Fruit fly (Drosophila melanogaster) whole organism, pupa: ENCODE results near the gene CG43179.
A peak's percentile ranks its signal among the peaks of the same experiment; 100 is the strongest.

Experiments used
- CG10348 ChIP-seq: fragments of 200-800 bp; sonication (Bioruptor generic); IDR thresholded peaks from 2 replicates; pipeline ENCODE4 v1.3.6; 2022; ENCODE audit warnings: missing biosample characterization, missing genetic modification characterization
- CG12605 ChIP-seq: fragments of 200-800 bp; sonication (Bioruptor generic); IDR thresholded peaks from 2 replicates; pipeline ENCODE4 v1.3.6; 2022; ENCODE audit warnings: missing biosample characterization, missing genetic modification characterization
- CG13204 ChIP-seq: fragments of 200-800 bp; sonication (Bioruptor generic); optimal IDR thresholded peaks from 2 replicates; lab custom pipeline; 2018; ENCODE audit warnings: missing biosample characterization, mild to moderate bottlenecking, missing genetic modification characterization, moderate library complexity
- CG14655 ChIP-seq: fragments of 200-800 bp; sonication (Bioruptor generic); optimal IDR thresholded peaks from 3 replicates; lab custom pipeline; 2017; ENCODE audit warnings: mild to moderate bottlenecking, missing biosample characterization, missing genetic modification reagents, missing genetic modification characterization
- CG15710 ChIP-seq: fragments of 200-800 bp; sonication (Bioruptor generic); optimal IDR thresholded peaks from 2 replicates; lab custom pipeline; 2018; ENCODE audit warnings: missing biosample characterization, mild to moderate bottlenecking, missing genetic modification characterization, moderate library complexity
- CG17806 ChIP-seq: fragments of 200-800 bp; sonication (Bioruptor generic); optimal IDR thresholded peaks from 2 replicates; lab custom pipeline; 2018; ENCODE audit warnings: missing biosample characterization, mild to moderate bottlenecking, missing genetic modification characterization, moderate library complexity
- CG32121 ChIP-seq: fragments of 200-800 bp; sonication (Bioruptor generic); IDR thresholded peaks from 2 replicates; pipeline ENCODE4 v1.3.6; 2022; ENCODE audit warnings: missing biosample characterization, missing genetic modification characterization
- CG34367 ChIP-seq: fragments of 200-800 bp; sonication (Bioruptor generic); optimal IDR thresholded peaks from 2 replicates; lab custom pipeline; 2018; ENCODE audit warnings: missing biosample characterization, mild to moderate bottlenecking, missing genetic modification characterization
- CG4496 ChIP-seq: fragments of 200-800 bp; sonication (Bioruptor generic); IDR thresholded peaks from 3 replicates; pipeline ENCODE4 v1.3.6; 2022; ENCODE audit warnings: missing biosample characterization, missing genetic modification characterization
- CG8159 ChIP-seq: fragments of 200-800 bp; sonication (Bioruptor generic); optimal IDR thresholded peaks from 3 replicates; lab custom pipeline; 2018; ENCODE audit warnings: missing biosample characterization, mild to moderate bottlenecking, missing genetic modification characterization, moderate library complexity
- CG8301 ChIP-seq: fragments of 200-800 bp; sonication (Bioruptor generic); optimal IDR thresholded peaks from 2 replicates; lab custom pipeline; 2018; ENCODE audit warnings: missing biosample characterization, mild to moderate bottlenecking, missing genetic modification characterization
- CG9948 ChIP-seq: fragments of 200-800 bp; sonication (Bioruptor generic); optimal IDR thresholded peaks from 2 replicates; lab custom pipeline; 2018; ENCODE audit warnings: missing biosample characterization, mild to moderate bottlenecking, missing genetic modification characterization, moderate library complexity
- D1 ChIP-seq: fragments of 200-800 bp; sonication (Bioruptor generic); optimal IDR thresholded peaks from 2 replicates; lab custom pipeline; 2018; ENCODE audit warnings: missing biosample characterization, mild to moderate bottlenecking, missing genetic modification characterization, moderate library complexity
- EcR ChIP-seq: fragments of 200-800 bp; sonication (Bioruptor generic); optimal IDR thresholded peaks from 3 replicates; lab custom pipeline; 2019; ENCODE audit warnings: missing biosample characterization, missing genetic modification characterization, mild to moderate bottlenecking, moderate library complexity, missing genetic modification reagents
- Ets98B ChIP-seq: fragments of 200-800 bp; sonication (Bioruptor generic); IDR thresholded peaks from 2 replicates; pipeline ENCODE4 v1.3.6; 2022; ENCODE audit warnings: missing biosample characterization, missing genetic modification characterization
- Pif1A ChIP-seq: fragments of 200-800 bp; sonication (Bioruptor generic); optimal IDR thresholded peaks from 3 replicates; lab custom pipeline; 2016; ENCODE audit warnings: missing biosample characterization, missing genetic modification characterization
- Pif1B ChIP-seq: fragments of 200-800 bp; sonication (Bioruptor generic); optimal IDR thresholded peaks from 3 replicates; lab custom pipeline; 2016; ENCODE audit warnings: missing biosample characterization, missing genetic modification characterization
- Snoo ChIP-seq: fragments of 200-800 bp; sonication (Bioruptor generic); optimal IDR thresholded peaks from 3 replicates; lab custom pipeline; 2017; ENCODE audit warnings: missing biosample characterization, mild to moderate bottlenecking, missing genetic modification characterization, inconsistent platforms
- fd96Ca ChIP-seq: fragments of 200-800 bp; sonication (Bioruptor generic); IDR thresholded peaks from 3 replicates; pipeline ENCODE4 v1.3.6; 2022; ENCODE audit warnings: missing biosample characterization, missing genetic modification characterization
- gl ChIP-seq: fragments of 200-800 bp; sonication (Bioruptor generic); optimal IDR thresholded peaks from 2 replicates; lab custom pipeline; 2018; ENCODE audit warnings: missing biosample characterization, mild to moderate bottlenecking, missing genetic modification characterization
- rn ChIP-seq: fragments of 200-800 bp; sonication (Bioruptor generic); IDR thresholded peaks from 2 replicates; pipeline ENCODE4 v1.3.6; 2022; ENCODE audit warnings: missing biosample characterization, missing genetic modification characterization

CG43179 gene

DNA sequence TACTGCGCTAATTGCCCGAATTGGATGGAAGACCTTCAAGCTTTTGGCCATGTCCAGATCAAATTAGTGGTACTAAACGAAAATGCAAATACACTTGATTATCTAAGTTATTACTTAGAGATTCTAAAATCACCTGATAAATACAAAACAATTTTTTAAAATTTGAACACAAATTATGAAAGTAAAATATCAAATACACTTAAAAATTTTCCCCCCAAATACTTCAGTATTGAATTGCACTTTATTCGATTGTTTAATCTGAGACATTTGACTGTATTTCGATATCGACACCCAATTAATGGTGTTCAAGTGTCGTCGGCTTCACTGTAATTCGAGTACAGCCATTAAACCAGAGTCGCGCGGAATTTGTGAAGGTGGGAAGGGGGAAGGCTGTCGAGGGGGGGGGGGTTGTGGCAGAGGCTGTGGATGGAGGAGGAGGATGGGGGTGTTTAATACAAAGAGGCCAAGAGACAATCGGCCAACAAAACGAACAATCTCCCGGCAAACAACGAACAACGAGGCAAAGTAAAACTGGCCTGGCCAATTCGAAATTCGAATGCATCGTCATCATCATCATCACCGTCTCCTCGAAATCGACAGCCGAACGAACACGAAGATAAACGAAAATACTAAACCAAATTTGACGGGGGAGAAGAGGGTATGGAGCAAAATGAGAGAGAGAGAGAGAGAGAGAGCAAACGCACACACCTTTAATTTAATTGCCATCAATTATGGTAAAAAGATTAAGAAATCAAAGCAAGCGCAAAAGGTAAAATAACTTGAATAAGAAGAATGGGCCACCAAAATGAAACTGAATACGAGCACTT, 26.5 kb downstream of the CG43179 start:
- no peak for TF ChIP-seq CG32121
- TF ChIP-seq CG12605 (GFP tag; lab: Robert Waterston, UW): 0 out of 2 replicates have a peak, but pooled peaks have one; percentile 17
- no peak for TF ChIP-seq fd96Ca (GFP tag; lab: Robert Waterston, UW)
- no peak for TF ChIP-seq CG14655 (GFP tag; lab: Kevin White, UChicago)
- TF ChIP-seq CG13204 (GFP tag; lab: Kevin White, UChicago): peak; percentile 23
- no peak for TF ChIP-seq gl (tag; lab: Kevin White, UChicago)
- no peak for TF ChIP-seq EcR
- TF ChIP-seq CG9948 (tag; lab: Kevin White, UChicago): no peak
- peak; percentile 45; the same call in 1 of the 2 replicates for TF ChIP-seq Ets98B (GFP tag; lab: Robert Waterston, UW)
- TF ChIP-seq CG8301 (tag; lab: Kevin White, UChicago): no peak
- TF ChIP-seq rn (GFP tag; lab: Robert Waterston, UW): no peak
- peak; percentile 11 for TF ChIP-seq D1 (tag; lab: Kevin White, UChicago)
- TF ChIP-seq CG4496 (GFP tag; lab: Robert Waterston, UW): peak; percentile 34; the same call in 2 of the 3 replicates
- no peak for TF ChIP-seq Pif1B (GFP tag; lab: Kevin White, UChicago)
- TF ChIP-seq CG34367: no peak
- no peak for TF ChIP-seq Pif1A (GFP tag; lab: Kevin White, UChicago)
- no peak for TF ChIP-seq CG15710 (tag; lab: Kevin White, UChicago)

DNA sequence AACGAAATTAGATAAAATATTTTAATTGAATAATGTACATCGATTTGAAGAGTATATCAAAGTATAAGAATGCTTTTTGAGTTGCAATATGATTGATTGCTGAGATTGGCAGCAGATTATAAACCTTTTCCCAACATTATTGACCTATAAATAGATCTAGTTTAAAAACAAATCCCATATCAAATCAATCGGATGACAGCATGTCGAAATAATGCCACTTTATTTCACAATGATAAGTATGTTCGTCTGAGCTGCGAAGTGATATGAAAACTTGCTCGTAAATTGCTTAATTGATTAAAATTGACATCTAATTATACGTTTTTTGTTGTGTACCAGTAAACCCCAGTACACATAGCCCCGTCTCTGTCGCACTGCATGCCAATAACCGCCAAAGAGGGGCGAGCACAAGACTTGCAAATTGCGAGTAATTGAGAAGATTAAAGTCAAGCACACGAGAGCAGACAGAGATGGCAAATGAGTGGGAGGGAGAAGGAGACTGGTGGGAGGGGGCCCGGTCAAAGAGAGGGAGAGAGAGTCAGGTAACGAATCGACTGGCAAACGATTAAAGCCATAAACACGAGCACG, 27.2 kb downstream of the CG43179 start:
- no peak for TF ChIP-seq rn (GFP tag; lab: Robert Waterston, UW)
- TF ChIP-seq CG8159 (tag; lab: Kevin White, UChicago): peak; percentile 57
- peak; percentile 63 for TF ChIP-seq CG8301 (tag; lab: Kevin White, UChicago)
- TF ChIP-seq EcR: peak; percentile 67
- TF ChIP-seq Pif1B (GFP tag; lab: Kevin White, UChicago): no peak
- TF ChIP-seq CG15710 (tag; lab: Kevin White, UChicago): peak; percentile 47
- peak; percentile 75 for TF ChIP-seq CG14655 (GFP tag; lab: Kevin White, UChicago)
- peak; percentile 37 for TF ChIP-seq CG34367
- no peak for TF ChIP-seq gl (tag; lab: Kevin White, UChicago)
- no peak for TF ChIP-seq CG32121
- TF ChIP-seq fd96Ca (GFP tag; lab: Robert Waterston, UW): no peak
- peak; percentile 28 for TF ChIP-seq Pif1A (GFP tag; lab: Kevin White, UChicago)
- TF ChIP-seq CG9948 (tag; lab: Kevin White, UChicago): peak; percentile 77
- peak; percentile 68 for TF ChIP-seq Snoo (tag; lab: Kevin White, UChicago)
- no peak for TF ChIP-seq D1 (tag; lab: Kevin White, UChicago)
- peak; percentile 18 for TF ChIP-seq CG17806 (tag; lab: Kevin White, UChicago)

DNA sequence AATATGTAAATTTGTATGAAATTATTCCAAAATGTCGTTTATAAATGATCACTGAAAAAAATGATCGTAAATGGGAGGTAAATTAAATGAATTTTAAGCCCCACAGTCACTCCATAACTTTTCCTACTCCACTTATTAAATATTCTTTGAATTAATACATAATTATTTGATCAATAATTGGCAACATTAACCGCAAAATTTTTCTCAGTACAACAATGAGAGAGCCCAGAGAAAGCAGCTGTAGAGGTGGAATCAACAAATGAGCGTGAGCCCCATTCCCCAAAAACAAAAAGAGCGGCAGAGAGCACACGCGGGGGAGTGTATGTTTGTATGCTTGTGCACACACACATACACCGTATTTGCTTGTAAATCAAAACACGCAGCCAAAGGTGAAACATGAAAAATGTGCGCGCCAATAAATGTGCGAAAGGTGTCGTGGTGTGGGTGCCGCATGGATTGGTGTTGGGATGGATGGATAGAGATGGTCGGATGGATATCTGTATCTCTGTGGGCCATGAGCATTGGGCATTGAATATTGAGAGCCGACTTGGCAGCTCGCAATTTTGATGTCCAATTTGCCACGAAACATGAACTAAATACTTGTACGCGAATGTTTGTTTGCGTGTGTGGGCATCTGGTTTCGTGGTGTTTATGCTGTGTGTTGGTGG, 28.0 kb downstream of the CG43179 start:
- TF ChIP-seq D1 (tag; lab: Kevin White, UChicago) (peak; percentile 95), CG13204 (GFP tag; lab: Kevin White, UChicago) (peak; percentile 81), CG10348 (no peak), Ets98B (GFP tag; lab: Robert Waterston, UW) (no peak), CG8301 (tag; lab: Kevin White, UChicago) (peak; percentile 98), CG15710 (tag; lab: Kevin White, UChicago) (peak; percentile 96), CG4496 (GFP tag; lab: Robert Waterston, UW) (no peak), Pif1A (GFP tag; lab: Kevin White, UChicago) (peak; percentile 93), gl (tag; lab: Kevin White, UChicago) (peak; percentile 87), CG17806 (tag; lab: Kevin White, UChicago) (peak; percentile 95), EcR (peak; percentile 3), CG9948 (tag; lab: Kevin White, UChicago) (peak; percentile 97), CG14655 (GFP tag; lab: Kevin White, UChicago) (peak; percentile 97), CG8159 (tag; lab: Kevin White, UChicago) (peak; percentile 96), CG34367 (peak; percentile 96), CG32121 (no peak), Pif1B (GFP tag; lab: Kevin White, UChicago) (peak; percentile 94), Snoo (tag; lab: Kevin White, UChicago) (peak; percentile 98)

DNA sequence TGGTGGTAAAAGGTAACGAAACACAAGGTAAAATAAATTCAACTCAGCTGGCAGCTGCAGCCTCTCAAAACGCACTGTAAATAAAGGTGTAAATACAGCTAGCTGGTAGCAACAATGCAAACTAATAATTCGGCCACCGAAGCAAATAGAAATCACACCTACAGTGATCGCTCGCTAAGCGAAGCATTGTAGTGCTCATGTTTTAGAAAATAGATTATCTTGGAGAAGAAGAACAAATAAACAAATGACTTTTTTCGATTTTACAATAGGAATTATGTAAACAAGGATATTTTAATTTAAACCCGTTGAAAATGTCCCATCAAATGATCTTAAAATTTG, 28.5 kb downstream of the CG43179 start:
- TF ChIP-seq CG34367 (no peak), CG8301 (tag; lab: Kevin White, UChicago) (no peak), Snoo (tag; lab: Kevin White, UChicago) (no peak), CG12605 (GFP tag; lab: Robert Waterston, UW) (no peak), EcR (no peak), CG14655 (GFP tag; lab: Kevin White, UChicago) (no peak), Ets98B (GFP tag; lab: Robert Waterston, UW) (no peak), CG32121 (no peak), Pif1A (GFP tag; lab: Kevin White, UChicago) (no peak), CG9948 (tag; lab: Kevin White, UChicago) (no peak), fd96Ca (GFP tag; lab: Robert Waterston, UW) (no peak), CG13204 (GFP tag; lab: Kevin White, UChicago) (no peak), CG15710 (tag; lab: Kevin White, UChicago) (no peak), gl (tag; lab: Kevin White, UChicago) (no peak), CG10348 (no peak), CG4496 (GFP tag; lab: Robert Waterston, UW) (no peak), Pif1B (GFP tag; lab: Kevin White, UChicago) (no peak), CG17806 (tag; lab: Kevin White, UChicago) (no peak), D1 (tag; lab: Kevin White, UChicago) (no peak)
